Fruit fly (Drosophila melanogaster) whole organism, embryonic: ENCODE data around the gene CG2841.

ENCODE experiments used
- Abd-B ChIP-seq: fragments of 200-800 bp; sonication (Bioruptor generic); optimal IDR thresholded peaks from 2 replicates; lab custom pipeline; 2018; ENCODE audit warnings: missing biosample characterization, mild to moderate bottlenecking, missing genetic modification characterization, moderate library complexity
- Awh ChIP-seq: fragments of 200-800 bp; sonication (Bioruptor generic); IDR thresholded peaks from 2 replicates; pipeline ENCODE4, ENCODE4 v1.3.6; 2022; ENCODE audit warnings: missing biosample characterization, missing genetic modification characterization
- CG10147 ChIP-seq: fragments of 200-800 bp; sonication (Bioruptor generic); optimal IDR thresholded peaks from 2 replicates; lab custom pipeline; 2019; ENCODE audit warnings: missing biosample characterization, mild to moderate bottlenecking, missing genetic modification characterization, moderate library complexity
- CG10366 ChIP-seq: fragments of 200-800 bp; sonication (Bioruptor generic); IDR thresholded peaks from 2 replicates; pipeline ENCODE4 v1.3.6; 2022; ENCODE audit warnings: missing biosample characterization, missing genetic modification characterization
- CG10431 ChIP-seq: fragments of 200-800 bp; sonication (Bioruptor generic); optimal IDR thresholded peaks from 3 replicates; lab custom pipeline; 2018; ENCODE audit warnings: missing biosample characterization, mild to moderate bottlenecking, missing genetic modification characterization
- CG12769 ChIP-seq: fragments of 200-800 bp; sonication (Bioruptor generic); optimal IDR thresholded peaks from 2 replicates; lab custom pipeline; 2019; ENCODE audit warnings: missing biosample characterization, mild to moderate bottlenecking, missing genetic modification characterization, moderate library complexity
- CG1602 ChIP-seq: fragments of 200-800 bp; sonication (Bioruptor generic); optimal IDR thresholded peaks from 3 replicates; lab custom pipeline; 2016; ENCODE audit warnings: missing biosample characterization, missing genetic modification characterization
- CG1603 ChIP-seq: fragments of 200-800 bp; sonication (Bioruptor generic); optimal IDR thresholded peaks from 2 replicates; lab custom pipeline; 2019; ENCODE audit warnings: missing biosample characterization, mild to moderate bottlenecking, missing genetic modification characterization, moderate library complexity
- CG31365 ChIP-seq: fragments of 200-800 bp; sonication (Bioruptor generic); optimal IDR thresholded peaks from 2 replicates; lab custom pipeline; 2018; ENCODE audit warnings: missing biosample characterization, mild to moderate bottlenecking, missing genetic modification characterization
- CG33213 ChIP-seq: fragments of 200-800 bp; sonication (Bioruptor generic); optimal IDR thresholded peaks from 3 replicates; lab custom pipeline; 2016; ENCODE audit warnings: missing biosample characterization, missing genetic modification characterization
- CG6254 ChIP-seq: fragments of 200-800 bp; sonication (Bioruptor generic); optimal IDR thresholded peaks from 3 replicates; lab custom pipeline; 2017; ENCODE audit warnings: mild to moderate bottlenecking, missing biosample characterization, missing genetic modification reagents, missing genetic modification characterization
- CG7839 ChIP-seq: fragments of 200-800 bp; sonication (Bioruptor generic); optimal IDR thresholded peaks from 3 replicates; lab custom pipeline; 2018; ENCODE audit warnings: missing biosample characterization, mild to moderate bottlenecking, missing genetic modification characterization, moderate library complexity
- CG7987 ChIP-seq: fragments of 200-800 bp; sonication (Bioruptor generic); optimal IDR thresholded peaks from 2 replicates; lab custom pipeline; 2018; ENCODE audit warnings: missing biosample characterization, mild to moderate bottlenecking, missing genetic modification characterization, moderate library complexity
- Dad ChIP-seq: fragments of 200-800 bp; sonication (Bioruptor generic); optimal IDR thresholded peaks from 3 replicates; lab custom pipeline; 2016; ENCODE audit warnings: missing biosample characterization, missing genetic modification characterization
- Drgx ChIP-seq: fragments of 200-800 bp; sonication (Bioruptor generic); IDR thresholded peaks from 2 replicates; pipeline ENCODE4 v1.3.6; 2022; ENCODE audit warnings: missing biosample characterization, missing genetic modification characterization
- Ets65A ChIP-seq: fragments of 200-800 bp; sonication (Bioruptor generic); peaks from one replicate; lab custom pipeline; 2016; ENCODE audit warnings: missing biosample characterization, missing genetic modification characterization
- Fer2 ChIP-seq: fragments of 200-800 bp; sonication (Bioruptor generic); optimal IDR thresholded peaks from 2 replicates; lab custom pipeline; 2018; ENCODE audit warnings: missing biosample characterization, mild to moderate bottlenecking, missing genetic modification characterization, moderate library complexity
- Gsc ChIP-seq: fragments of 200-800 bp; sonication (Bioruptor generic); IDR thresholded peaks from 2 replicates; pipeline ENCODE4 v1.3.6; 2022; ENCODE audit warnings: missing biosample characterization, missing genetic modification characterization
- H2.0 ChIP-seq: fragments of 200-800 bp; sonication (Bioruptor generic); IDR thresholded peaks from 2 replicates; pipeline ENCODE4 v1.3.6; 2022; ENCODE audit warnings: missing biosample characterization, missing genetic modification characterization
- HHEX ChIP-seq: fragments of 200-800 bp; sonication (Bioruptor generic); optimal IDR thresholded peaks from 3 replicates; lab custom pipeline; 2017; ENCODE audit warnings: missing biosample characterization, mild to moderate bottlenecking, missing genetic modification characterization, missing genetic modification reagents
- HLH3B ChIP-seq: fragments of 200-800 bp; sonication (Bioruptor generic); IDR thresholded peaks from 2 replicates; pipeline ENCODE4 v1.3.6; 2022; ENCODE audit warnings: missing biosample characterization, missing genetic modification characterization
- HLH4C ChIP-seq: fragments of 200-800 bp; sonication (Bioruptor generic); IDR thresholded peaks from 3 replicates; pipeline ENCODE4 v1.3.6; 2022; ENCODE audit warnings: missing biosample characterization, missing genetic modification characterization; ENCODE audit not compliant: partially characterized antibody
- Hr39 ChIP-seq: fragments of >200 bp; optimal IDR thresholded peaks from 2 replicates; lab custom pipeline; 2017
- Med ChIP-seq: fragments of 200-800 bp; sonication (Bioruptor generic); peaks from one replicate; lab custom pipeline; 2016; ENCODE audit warnings: missing biosample characterization, missing genetic modification characterization, mild to moderate bottlenecking, inconsistent platforms, moderate library complexity
- Nf-YB ChIP-seq: fragments of 200-800 bp; sonication (Bioruptor generic); optimal IDR thresholded peaks from 3 replicates; lab custom pipeline; 2019; ENCODE audit warnings: missing biosample characterization, mild to moderate bottlenecking, missing genetic modification characterization, moderate library complexity
- Pdp1 ChIP-seq, 2 experiments: fragments of 200-800 bp; sonication (Bioruptor generic); optimal IDR thresholded peaks; 3 replicates each; lab custom pipeline; 2016; ENCODE audit warnings: missing biosample characterization in 2 of 2, missing genetic modification characterization in 2 of 2, mild to moderate bottlenecking in 1 of 2, moderate library complexity in 1 of 2
- Rfx ChIP-seq: fragments of 200-800 bp; sonication (Bioruptor generic); IDR thresholded peaks from 2 replicates; pipeline ENCODE4 v1.3.6; 2022; ENCODE audit warnings: missing biosample characterization, missing genetic modification characterization
- Side ChIP-seq: fragments of 200-800 bp; sonication (Bioruptor generic); optimal IDR thresholded peaks from 2 replicates; lab custom pipeline; 2016; ENCODE audit warnings: missing biosample characterization, missing genetic modification characterization
- Trl ChIP-seq, 3 experiments: fragments of >200 bp in 2 of 3; fragments of 200-800 bp in 1 of 3; sonication (Bioruptor generic) in 1 of 3; optimal IDR thresholded peaks; 2 replicates in 1 of 3; 3 replicates in 2 of 3; lab custom pipeline; 2016 to 2017; ENCODE audit warnings: missing biosample characterization in 1 of 3, missing genetic modification characterization in 1 of 3
- Xbp1 ChIP-seq: fragments of 200-800 bp; sonication (Bioruptor generic); optimal IDR thresholded peaks from 3 replicates; lab custom pipeline; 2016; ENCODE audit warnings: missing biosample characterization, mild to moderate bottlenecking, missing genetic modification characterization
- exex ChIP-seq: fragments of 200-800 bp; sonication (Bioruptor generic); optimal IDR thresholded peaks from 4 replicates; lab custom pipeline; 2018; ENCODE audit warnings: missing biosample characterization, mild to moderate bottlenecking, missing genetic modification characterization, moderate library complexity
- gt ChIP-seq: fragments of 200-800 bp; sonication (Bioruptor generic); IDR thresholded peaks from 2 replicates; pipeline ENCODE4 v1.3.6; 2022; ENCODE audit warnings: missing biosample characterization, missing genetic modification characterization
- jumu ChIP-seq: fragments of 200-800 bp; sonication (Bioruptor generic); optimal IDR thresholded peaks from 3 replicates; lab custom pipeline; 2016; ENCODE audit warnings: missing biosample characterization, missing genetic modification characterization
- klu ChIP-seq: fragments of 200-800 bp; sonication (Bioruptor generic); IDR thresholded peaks from 2 replicates; pipeline ENCODE4 v1.3.6; 2022; ENCODE audit warnings: missing biosample characterization, missing genetic modification characterization
- lab ChIP-seq: fragments of 200-800 bp; sonication (Bioruptor generic); optimal IDR thresholded peaks from 3 replicates; lab custom pipeline; 2017; ENCODE audit warnings: missing biosample characterization, missing genetic modification characterization, mild to moderate bottlenecking, moderate library complexity, missing genetic modification reagents
- lola ChIP-seq, 3 experiments: fragments of >200 bp in 2 of 3; fragments of 200-800 bp in 1 of 3; sonication (Bioruptor generic) in 1 of 3; optimal IDR thresholded peaks; 2 replicates each; lab custom pipeline; 2017 to 2019; ENCODE audit warnings: missing biosample characterization in 3 of 3, missing genetic modification characterization in 3 of 3, mild to moderate bottlenecking in 1 of 3, moderate library complexity in 1 of 3
- luna ChIP-seq: fragments of 200-800 bp; sonication (Bioruptor generic); optimal IDR thresholded peaks from 2 replicates; lab custom pipeline; 2016; ENCODE audit warnings: missing biosample characterization, missing genetic modification characterization
- pho ChIP-seq: fragments of 200-800 bp; sonication (Bioruptor generic); optimal IDR thresholded peaks from 2 replicates; lab custom pipeline; 2016; ENCODE audit warnings: missing biosample characterization, missing genetic modification characterization
- prd ChIP-seq, 3 experiments: fragments of >200 bp in 2 of 3; fragments of 200-800 bp in 1 of 3; sonication (Bioruptor generic) in 1 of 3; optimal IDR thresholded peaks in 2 of 3; IDR thresholded peaks in 1 of 3; 2 replicates in 2 of 3; 3 replicates in 1 of 3; pipeline versions ENCODE4 v1.3.6 to Lab custom; 2017 to 2022; ENCODE audit warnings: missing biosample characterization in 1 of 3, missing genetic modification characterization in 1 of 3
- salm ChIP-seq: fragments of 200-800 bp; sonication (Bioruptor generic); optimal IDR thresholded peaks from 2 replicates; lab custom pipeline; 2018; ENCODE audit warnings: missing biosample characterization, mild to moderate bottlenecking, missing genetic modification characterization
- sens ChIP-seq: fragments of 200-800 bp; sonication (Bioruptor generic); peaks from one replicate; lab custom pipeline; 2016; ENCODE audit warnings: missing biosample characterization, missing genetic modification characterization
- shn ChIP-seq: fragments of 200-800 bp; sonication (Bioruptor generic); optimal IDR thresholded peaks from 3 replicates; lab custom pipeline; 2016; ENCODE audit warnings: missing biosample characterization, missing genetic modification characterization
- sob ChIP-seq: fragments of 200-800 bp; sonication (Bioruptor generic); IDR thresholded peaks from 2 replicates; pipeline ENCODE4 v1.3.6; 2022; ENCODE audit warnings: missing biosample characterization, missing genetic modification characterization
- sug ChIP-seq: fragments of 200-800 bp; optimal IDR thresholded peaks from 2 replicates; lab custom pipeline; 2019; ENCODE audit warnings: missing biosample characterization, mild to moderate bottlenecking, missing genetic modification characterization, moderate library complexity
- tll ChIP-seq, 2 experiments: fragments of 200-800 bp in 1 of 2; fragments of >200 bp in 1 of 2; sonication (Bioruptor generic) in 1 of 2; optimal IDR thresholded peaks; 2 replicates each; lab custom pipeline; 2017 to 2019; ENCODE audit warnings: missing biosample characterization in 2 of 2, missing genetic modification characterization in 2 of 2, mild to moderate bottlenecking in 1 of 2, moderate library complexity in 1 of 2
- vfl ChIP-seq: fragments of 200-800 bp; sonication (Bioruptor generic); optimal IDR thresholded peaks from 2 replicates; lab custom pipeline; 2016; ENCODE audit warnings: missing biosample characterization, missing genetic modification characterization
- wor ChIP-seq: fragments of 200-800 bp; sonication (Bioruptor generic); IDR thresholded peaks from 2 replicates; pipeline ENCODE4 v1.3.6; 2022; ENCODE audit warnings: missing biosample characterization, missing genetic modification characterization
- zf30C ChIP-seq: fragments of 200-800 bp; sonication (Bioruptor generic); optimal IDR thresholded peaks from 3 replicates; lab custom pipeline; 2018; ENCODE audit warnings: missing biosample characterization, mild to moderate bottlenecking, missing genetic modification characterization

Gene CG2841

DNA sequence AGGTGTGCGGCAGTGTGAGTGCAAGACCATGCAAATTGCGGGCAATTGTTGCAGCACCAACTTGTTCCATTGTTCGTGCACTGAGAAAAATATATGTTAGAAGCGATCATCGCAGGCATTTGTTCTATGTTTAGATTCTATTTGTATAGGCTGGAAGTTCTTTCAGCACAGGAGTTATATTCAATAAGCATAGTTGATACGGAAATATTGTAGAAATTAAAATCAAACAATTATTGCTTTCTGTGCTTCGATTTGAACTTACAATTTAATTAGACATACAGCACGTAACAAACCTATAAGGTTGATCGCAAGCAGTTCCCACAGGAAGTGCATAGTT is 16.0 kb downstream of the CG2841 start:
- TF ChIP-seq Gsc (GFP tag; lab: Robert Waterston, UW), result no peak
- no peak for TF ChIP-seq CG6254 (GFP tag; lab: Kevin White, UChicago)
- TF ChIP-seq Drgx (GFP tag; lab: Robert Waterston, UW), result peak; percentile 70
- peak; percentile 9 for TF ChIP-seq CG1603 (tag; lab: Kevin White, UChicago)
- no peak for TF ChIP-seq CG33213 (GFP tag; lab: Kevin White, UChicago)
- peak; percentile 38 for TF ChIP-seq sens (GFP tag; lab: Kevin White, UChicago)
- peak; percentile 36 for TF ChIP-seq Ets65A (GFP tag; lab: Kevin White, UChicago)
- no peak for TF ChIP-seq klu (GFP tag; lab: Robert Waterston, UW)
- no peak for TF ChIP-seq luna (GFP tag; lab: Kevin White, UChicago)
- TF ChIP-seq pho (GFP tag; lab: Kevin White, UChicago), result no peak
- TF ChIP-seq Awh, result 0 out of 2 replicates have a peak, but pooled peaks have one; percentile 6
- peak; percentile 66 for TF ChIP-seq Med (GFP tag; lab: Kevin White, UChicago)
- no peak for TF ChIP-seq sug (tag; lab: Kevin White, UChicago)
- no peak for TF ChIP-seq CG10147 (GFP tag; lab: Kevin White, UChicago)

DNA sequence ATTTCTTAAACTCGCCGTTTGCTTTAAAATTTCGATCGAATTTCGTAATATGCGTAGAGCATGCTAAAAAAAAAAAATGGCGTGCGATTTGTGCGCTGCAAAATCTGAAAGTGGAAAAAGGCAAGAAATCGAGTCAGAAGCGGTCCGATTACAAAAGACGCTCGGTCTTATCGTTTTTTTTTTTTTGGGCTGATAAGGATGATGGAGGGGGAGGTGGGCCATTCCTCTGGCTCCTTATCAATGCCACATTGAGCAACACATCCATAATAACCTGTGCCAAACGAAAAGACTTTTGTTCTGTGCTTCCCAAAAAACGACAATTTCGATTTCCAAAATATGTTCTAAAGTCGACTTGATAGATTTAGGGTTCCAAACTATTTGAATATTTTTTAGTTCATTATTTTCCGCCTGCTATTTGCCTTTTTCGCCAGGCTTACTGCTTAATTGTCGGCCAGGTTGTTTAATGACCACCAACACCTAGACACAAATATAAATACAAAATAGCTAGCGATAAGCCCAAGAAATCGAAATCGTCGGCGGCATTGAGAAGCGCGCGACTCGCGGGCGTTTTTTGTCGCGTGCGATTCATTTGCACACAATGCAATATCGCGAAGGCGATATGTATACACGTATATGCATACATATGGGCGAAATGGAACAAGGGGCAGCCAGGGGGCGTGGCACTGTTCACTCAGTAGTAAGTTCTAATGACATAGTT is 16.5 kb downstream of the CG2841 start:
- no peak for TF ChIP-seq Side (GFP tag; lab: Kevin White, UChicago)
- no peak for TF ChIP-seq CG10431 (GFP tag; lab: Kevin White, UChicago)
- TF ChIP-seq Nf-YB (GFP tag; lab: Kevin White, UChicago), result no peak
- no peak for TF ChIP-seq Abd-B (GFP tag; lab: Kevin White, UChicago)
- TF ChIP-seq CG10366 (GFP tag; lab: Robert Waterston, UW), result no peak
- no peak for TF ChIP-seq CG1602
- TF ChIP-seq HLH4C (GFP tag; lab: Robert Waterston, UW), result no peak
- no peak for TF ChIP-seq Fer2
- no peak for TF ChIP-seq lab
- no peak for TF ChIP-seq tll (GFP tag; optimal IDR thresholded peaks at IDR 0.05; lab: Kevin White, UChicago)
- peak in 1 of 2 experiments; percentile 52 for TF ChIP-seq Pdp1 (GFP tag; optimal IDR thresholded peaks at IDR 0.05; lab: Kevin White, UChicago)
- TF ChIP-seq shn, result no peak
- no peak for TF ChIP-seq CG7987 (GFP tag; lab: Kevin White, UChicago)
- TF ChIP-seq CG31365 (tag; lab: Kevin White, UChicago), result no peak
- no peak for TF ChIP-seq HLH3B
- TF ChIP-seq lola (GFP tag; optimal IDR thresholded peaks at IDR 0.05; lab: Kevin White, UChicago), result no peak
- TF ChIP-seq salm, result no peak
- no peak for TF ChIP-seq Dad (GFP tag; lab: Kevin White, UChicago)
- TF ChIP-seq jumu (GFP tag; lab: Kevin White, UChicago), result no peak
- no peak for TF ChIP-seq CG12769
- TF ChIP-seq zf30C (GFP tag; lab: Kevin White, UChicago), result no peak
- no peak for TF ChIP-seq H2.0 (GFP tag; lab: Robert Waterston, UW)
- peak; percentile 73 for TF ChIP-seq exex (tag; lab: Kevin White, UChicago)
- no peak for TF ChIP-seq Trl (optimal IDR thresholded peaks at IDR 0.05; lab: Kevin White, UChicago)
- TF ChIP-seq Trl (GFP tag; optimal IDR thresholded peaks at IDR 0.05; lab: Kevin White, UChicago), result no peak
- TF ChIP-seq CG7839 (tag; lab: Kevin White, UChicago), result no peak
- no peak for TF ChIP-seq Xbp1 (GFP tag; lab: Kevin White, UChicago)
- TF ChIP-seq vfl (GFP tag; lab: Kevin White, UChicago), result no peak
- peak; percentile 22 for TF ChIP-seq sug (tag; lab: Kevin White, UChicago)
- no peak for TF ChIP-seq gt
- TF ChIP-seq wor (GFP tag; lab: Robert Waterston, UW), result no peak
- no peak for TF ChIP-seq Rfx (GFP tag; lab: Robert Waterston, UW)
- no peak for TF ChIP-seq sob (GFP tag; lab: Robert Waterston, UW)
- TF ChIP-seq prd (optimal IDR thresholded peaks at IDR 0.05; lab: Kevin White, UChicago), result no peak
- no peak for TF ChIP-seq prd (GFP tag; IDR thresholded peaks at IDR 0.05; lab: Robert Waterston, UW)
- TF ChIP-seq HHEX, result no peak
- TF ChIP-seq Hr39, result no peak
